Worm (Caenorhabditis elegans) whole organism, L4/young adult: ENCODE results near the gene let-716.

Source experiments
- W03F9.2 ChIP-seq: fragments of 150-350 bp; optimal IDR thresholded peaks from 2 replicates; lab custom pipeline; 2014; ENCODE audit warnings: missing biosample characterization, missing genetic modification characterization
- him-1 ChIP-seq: sonication (generic microtip); optimal IDR thresholded peaks from 2 replicates; lab custom pipeline; 2016; ENCODE audit warnings: missing genotype, missing genetic modification reagents, missing genetic modification characterization, missing compliant biosample characterization

ce11 chrIII:6343229-6343628, 40.1 kb upstream of the let-716 start, which contains the start of gene C56G2.9:
- no peak for TF ChIP-seq him-1
- no peak for TF ChIP-seq W03F9.2 (tag; lab: Kevin White, UChicago)
